Worm (Caenorhabditis elegans) whole organism, L4/young adult: ENCODE data around the gene nhr-50.

Experiments
- W03F9.2 ChIP-seq: fragments of 150-350 bp; optimal IDR thresholded peaks from 2 replicates; lab custom pipeline; 2014; ENCODE audit warnings: missing biosample characterization, missing genetic modification characterization
- dao-5 ChIP-seq: sonication (generic microtip); optimal IDR thresholded peaks from 2 replicates; lab custom pipeline; 2016; ENCODE audit warnings: missing genotype, missing genetic modification characterization, moderate library complexity, missing compliant biosample characterization
- him-1 ChIP-seq: sonication (generic microtip); optimal IDR thresholded peaks from 2 replicates; lab custom pipeline; 2016; ENCODE audit warnings: missing genotype, missing genetic modification reagents, missing genetic modification characterization, missing compliant biosample characterization

DNA sequence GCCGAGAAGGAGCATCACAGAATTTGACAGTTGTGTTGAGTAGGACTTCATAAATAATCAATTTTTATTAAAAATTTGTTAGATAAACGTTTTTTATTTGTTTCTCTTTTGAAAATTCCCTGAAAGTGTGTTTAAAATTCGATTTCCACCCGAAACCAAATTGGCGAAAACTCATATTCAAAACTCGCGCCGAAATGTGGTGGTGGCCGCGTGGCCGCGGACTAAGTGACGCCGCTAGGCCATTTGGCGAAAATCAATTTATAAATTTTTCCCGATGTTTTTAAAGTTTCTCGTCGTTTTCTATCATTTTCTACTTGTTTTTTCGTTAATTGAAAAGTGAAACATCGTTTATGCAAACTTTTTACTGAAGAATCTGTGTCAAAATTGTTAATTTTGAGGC lies 22.2 kb upstream of the nhr-50 start:
- TF ChIP-seq W03F9.2 (tag; lab: Kevin White, UChicago) = no peak
- TF ChIP-seq him-1 (tag; lab: Kevin White, UChicago) = no peak
- TF ChIP-seq dao-5 = no peak
